Worm (Caenorhabditis elegans): Measurements from ENCODE around the gene col-128.

ce11 chrIV:11565022-11565421 is 13.3 kb upstream of the col-128 start:
- TF ChIP-seq nhr-237 (tag; optimal IDR thresholded peaks at IDR 0.05), result no peak
- no peak for TF ChIP-seq nhr-11 (tag; optimal IDR thresholded peaks at IDR 0.05)
- TF ChIP-seq unc-55 (GFP tag; optimal IDR thresholded peaks at IDR 0.05), result no peak

Data from whole organism, L2 larva.